Worm (Caenorhabditis elegans): ENCODE data around the gene nuo-4.
A peak's percentile ranks its signal among the peaks of the same experiment; 100 is the strongest.

nuo-4 gene

ce11 chrIII:7161055-7161454 lies 2.4 kb upstream of the nuo-4 start, which contains the start of gene rnp-7:
rnp-7 (minus strand) TSS chrIII:7161155.
- TF ChIP-seq nhr-77 (tag; optimal IDR thresholded peaks at IDR 0.05) = no peak
- TF ChIP-seq skn-1 (tag; optimal IDR thresholded peaks at IDR 0.05) = no peak
- TF ChIP-seq fkh-10 (GFP tag; optimal IDR thresholded peaks at IDR 0.05) = no peak

ce11 chrIII:7159246-7159645 lies 637 bp upstream of the nuo-4 start:
- TF ChIP-seq nhr-76 (tag; optimal IDR thresholded peaks at IDR 0.05) (no peak), nhr-67 (tag; optimal IDR thresholded peaks at IDR 0.05) (no peak), snpc-4 (tag; optimal IDR thresholded peaks at IDR 0.05) (no peak), lin-39 (tag; optimal IDR thresholded peaks at IDR 0.05) (no peak), elt-1 (tag; optimal IDR thresholded peaks at IDR 0.05) (no peak)

ce11 chrIII:7155631-7156030 lies 3.0 kb downstream of the nuo-4 start:
- peak; percentile 80 for TF ChIP-seq nhr-43 (tag; optimal IDR thresholded peaks at IDR 0.05; ENCODE audit: poor library complexity, severe bottlenecking)
- peak; percentile 74 for TF ChIP-seq nhr-11 (tag; optimal IDR thresholded peaks at IDR 0.05)
- peak; percentile 89 for TF ChIP-seq ceh-28 (tag; optimal IDR thresholded peaks at IDR 0.05)
- TF ChIP-seq nfya-1 (tag; optimal IDR thresholded peaks at IDR 0.05; ENCODE audit: insufficient read depth) = peak; percentile 94
- TF ChIP-seq ceh-16 (tag; optimal IDR thresholded peaks at IDR 0.05) = no peak
- peak; percentile 85 for TF ChIP-seq egl-5 (tag; optimal IDR thresholded peaks at IDR 0.05)
- TF ChIP-seq nhr-23 (tag; optimal IDR thresholded peaks at IDR 0.05) = peak; percentile 85
- no peak for TF ChIP-seq daf-12 (tag; optimal IDR thresholded peaks at IDR 0.05)
- peak; percentile 87 for TF ChIP-seq lsy-12 (tag; optimal IDR thresholded peaks at IDR 0.05)
- TF ChIP-seq jun-1 (tag; optimal IDR thresholded peaks at IDR 0.05) = peak; percentile 89
- TF ChIP-seq skn-1 (tag; optimal IDR thresholded peaks at IDR 0.05) = peak; percentile 78
- TF ChIP-seq elt-2 (tag; optimal IDR thresholded peaks at IDR 0.05) = peak; percentile 83
- peak; percentile 17 for TF ChIP-seq ZK546.5 (tag; optimal IDR thresholded peaks at IDR 0.05)
- no peak for TF ChIP-seq unc-39 (tag; optimal IDR thresholded peaks at IDR 0.05)
- peak; percentile 74 for TF ChIP-seq lin-15B (tag; optimal IDR thresholded peaks at IDR 0.05)
- TF ChIP-seq tbx-2 (tag; optimal IDR thresholded peaks at IDR 0.05) = peak; percentile 79
- no peak for TF ChIP-seq nhr-237 (tag; optimal IDR thresholded peaks at IDR 0.05)
- peak; percentile 75 for TF ChIP-seq R02D3.7 (tag; optimal IDR thresholded peaks at IDR 0.05)
- TF ChIP-seq fos-1 (tag; optimal IDR thresholded peaks at IDR 0.05) = peak; percentile 34
- TF ChIP-seq mml-1 (tag; optimal IDR thresholded peaks at IDR 0.05) = no peak
- TF ChIP-seq fkh-2 (tag; optimal IDR thresholded peaks at IDR 0.05) = no peak
- TF ChIP-seq ceh-82 (tag; optimal IDR thresholded peaks at IDR 0.05) = peak; percentile 52
- TF ChIP-seq zag-1 (tag; optimal IDR thresholded peaks at IDR 0.05) = peak; percentile 81
- no peak for TF ChIP-seq aly-2 (tag; optimal IDR thresholded peaks at IDR 0.05)
- TF ChIP-seq ceh-9 (tag; optimal IDR thresholded peaks at IDR 0.05) = no peak
- TF ChIP-seq nhr-77 (tag; optimal IDR thresholded peaks at IDR 0.05) = peak; percentile 69
- no peak for TF ChIP-seq nhr-76 (tag; optimal IDR thresholded peaks at IDR 0.05)
- TF ChIP-seq nhr-67 (tag; optimal IDR thresholded peaks at IDR 0.05) = peak; percentile 15
- peak; percentile 98 for TF ChIP-seq fkh-10 (GFP tag; optimal IDR thresholded peaks at IDR 0.05)
- TF ChIP-seq egl-27 (tag; optimal IDR thresholded peaks at IDR 0.05) = peak; percentile 97
- no peak for TF ChIP-seq elt-3 (tag; optimal IDR thresholded peaks at IDR 0.05)
- TF ChIP-seq ama-1 (optimal IDR thresholded peaks at IDR 0.05) = peak; percentile 79
- peak; percentile 47 for TF ChIP-seq pqm-1 (tag; optimal IDR thresholded peaks at IDR 0.05)
- peak; percentile 67 for TF ChIP-seq lin-39 (tag; optimal IDR thresholded peaks at IDR 0.05)
- no peak for TF ChIP-seq eor-1 (tag; optimal IDR thresholded peaks at IDR 0.05)
- TF ChIP-seq sea-2 (GFP tag; optimal IDR thresholded peaks at IDR 0.05) = peak; percentile 13
- TF ChIP-seq mdl-1 (tag; optimal IDR thresholded peaks at IDR 0.05) = peak; percentile 98
- peak; percentile 40 for TF ChIP-seq elt-1 (tag; optimal IDR thresholded peaks at IDR 0.05)
- TF ChIP-seq ztf-4 (tag; optimal IDR thresholded peaks at IDR 0.05) = no peak
- TF ChIP-seq hmg-11 (tag; optimal IDR thresholded peaks at IDR 0.05) = peak; percentile 92
- TF ChIP-seq snpc-4 (tag; optimal IDR thresholded peaks at IDR 0.05) = peak; percentile 88
- TF ChIP-seq unc-62 (GFP tag; optimal IDR thresholded peaks at IDR 0.05) = peak; percentile 69
- peak; percentile 87 for TF ChIP-seq nhr-25 (tag; optimal IDR thresholded peaks at IDR 0.05)
- peak; percentile 92 for TF ChIP-seq pha-4 (tag; optimal IDR thresholded peaks at IDR 0.05)
- no peak for TF ChIP-seq nhr-28 (tag; optimal IDR thresholded peaks at IDR 0.05)

All from whole organism, L3 larva.